Fruit fly (Drosophila melanogaster) S2 (cell line): ENCODE measurements around the gene CG4456.

Source experiments
- CG8478 ChIP-seq: fragments of >200 bp; optimal IDR thresholded peaks from 2 replicates; lab custom pipeline; 2018
- CTCF ChIP-seq, 2 experiments: fragments of >200 bp; optimal IDR thresholded peaks; 2 replicates each; lab custom pipeline; 2018

DNA sequence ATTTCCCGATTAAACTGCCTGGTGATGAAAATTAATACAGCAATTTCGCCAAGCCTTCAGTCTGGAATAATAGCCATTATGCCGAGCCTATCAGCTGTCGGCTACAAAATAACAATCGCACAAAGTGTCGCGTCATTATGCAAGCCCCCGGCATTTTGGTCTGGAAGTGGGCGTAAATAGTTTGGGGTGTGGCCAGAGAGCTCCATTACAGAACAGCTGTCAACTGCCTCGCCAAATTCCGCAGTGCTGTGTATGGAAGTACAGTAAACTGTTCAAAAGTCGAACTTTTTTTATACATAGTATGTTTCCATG is 48.3 kb downstream of the CG4456 start:
- TF ChIP-seq CTCF (optimal IDR thresholded peaks at IDR 0.05; lab: Kevin White, UChicago), result no peak
- TF ChIP-seq CG8478 (lab: Kevin White, UChicago), result no peak
